Fruit fly (Drosophila melanogaster) whole organism, embryonic: ENCODE data around the gene sima.

Source experiments
- Asciz ChIP-seq: fragments of 200-800 bp; sonication (Bioruptor generic); optimal IDR thresholded peaks from 2 replicates; lab custom pipeline; 2017; ENCODE audit warnings: missing biosample characterization, mild to moderate bottlenecking, missing genetic modification characterization, missing genetic modification reagents
- Bteb2 ChIP-seq: fragments of 200-800 bp; sonication (Bioruptor generic); optimal IDR thresholded peaks from 2 replicates; lab custom pipeline; 2016; ENCODE audit warnings: missing biosample characterization, missing genetic modification characterization
- CG10147 ChIP-seq: fragments of 200-800 bp; sonication (Bioruptor generic); optimal IDR thresholded peaks from 2 replicates; lab custom pipeline; 2019; ENCODE audit warnings: missing biosample characterization, mild to moderate bottlenecking, missing genetic modification characterization, moderate library complexity
- CG1024 ChIP-seq: fragments of 200-800 bp; sonication (Bioruptor generic); IDR thresholded peaks from 2 replicates; pipeline ENCODE4 v1.3.6; 2022; ENCODE audit warnings: missing biosample characterization, missing genetic modification characterization
- CG13624 ChIP-seq: fragments of 200-800 bp; sonication (Bioruptor generic); optimal IDR thresholded peaks from 2 replicates; lab custom pipeline; 2016; ENCODE audit warnings: missing biosample characterization, missing genetic modification characterization
- CG16815 ChIP-seq: fragments of 200-800 bp; sonication (Bioruptor generic); optimal IDR thresholded peaks from 3 replicates; lab custom pipeline; 2017; ENCODE audit warnings: missing biosample characterization, mild to moderate bottlenecking, missing genetic modification characterization
- CG18764 ChIP-seq: fragments of 200-800 bp; sonication (Bioruptor generic); optimal IDR thresholded peaks from 3 replicates; lab custom pipeline; 2016; ENCODE audit warnings: missing biosample characterization, missing genetic modification characterization
- CG2889 ChIP-seq: fragments of 200-800 bp; sonication (Bioruptor generic); IDR thresholded peaks from 3 replicates; pipeline ENCODE4 v1.3.6; 2022; ENCODE audit warnings: missing biosample characterization, missing genetic modification characterization
- CG30020 ChIP-seq: fragments of 200-800 bp; optimal IDR thresholded peaks from 2 replicates; lab custom pipeline; 2019; ENCODE audit warnings: missing biosample characterization, mild to moderate bottlenecking, missing genetic modification characterization, moderate library complexity
- CG4328 ChIP-seq: fragments of 200-800 bp; sonication (Bioruptor generic); optimal IDR thresholded peaks from 3 replicates; lab custom pipeline; 2017; ENCODE audit warnings: missing biosample characterization, missing genetic modification reagents, missing genetic modification characterization
- CG4617 ChIP-seq: fragments of 200-800 bp; sonication (Bioruptor generic); optimal IDR thresholded peaks from 3 replicates; lab custom pipeline; 2016; ENCODE audit warnings: missing biosample characterization, missing genetic modification characterization, borderline replicate concordance
- CG4730 ChIP-seq: fragments of 200-800 bp; sonication (Bioruptor generic); IDR thresholded peaks from 2 replicates; pipeline ENCODE4 v1.3.6; 2022; ENCODE audit warnings: missing biosample characterization, missing genetic modification characterization
- CG5180 ChIP-seq: fragments of 200-800 bp; sonication (Bioruptor generic); optimal IDR thresholded peaks from 3 replicates; lab custom pipeline; 2017; ENCODE audit warnings: missing biosample characterization, missing genetic modification characterization, mild to moderate bottlenecking, moderate library complexity, missing genetic modification reagents
- CG6654 ChIP-seq: fragments of 200-800 bp; sonication (Bioruptor generic); optimal IDR thresholded peaks from 2 replicates; lab custom pipeline; 2017; ENCODE audit warnings: missing biosample characterization, mild to moderate bottlenecking, missing genetic modification characterization
- CG7928 ChIP-seq: fragments of 200-800 bp; sonication (Bioruptor generic); optimal IDR thresholded peaks from 2 replicates; lab custom pipeline; 2017; ENCODE audit warnings: missing biosample characterization, mild to moderate bottlenecking, missing genetic modification characterization
- CG7963 ChIP-seq: fragments of 200-800 bp; sonication (Bioruptor generic); IDR thresholded peaks from 3 replicates; pipeline ENCODE4 v1.3.6; 2022; ENCODE audit warnings: missing biosample characterization, missing genetic modification characterization; ENCODE audit not compliant: partially characterized antibody
- CG9727 ChIP-seq: fragments of 200-800 bp; sonication (Bioruptor generic); optimal IDR thresholded peaks from 3 replicates; lab custom pipeline; 2017; ENCODE audit warnings: missing biosample characterization, mild to moderate bottlenecking, missing genetic modification characterization
- Dref ChIP-seq: fragments of 200-800 bp; sonication (Bioruptor generic); IDR thresholded peaks from 2 replicates; pipeline ENCODE4 v1.3.6; 2022; ENCODE audit warnings: missing biosample characterization, missing genetic modification characterization
- Ets97D ChIP-seq: fragments of 200-800 bp; sonication (Bioruptor generic); optimal IDR thresholded peaks from 3 replicates; lab custom pipeline; 2016; ENCODE audit warnings: missing biosample characterization, missing genetic modification characterization
- MESR4 ChIP-seq: fragments of 200-800 bp; sonication (Bioruptor generic); optimal IDR thresholded peaks from 2 replicates; lab custom pipeline; 2018; ENCODE audit warnings: missing biosample characterization, mild to moderate bottlenecking, missing genetic modification characterization, moderate library complexity
- Med ChIP-seq: fragments of 200-800 bp; sonication (Bioruptor generic); peaks from one replicate; lab custom pipeline; 2016; ENCODE audit warnings: missing biosample characterization, missing genetic modification characterization, mild to moderate bottlenecking, inconsistent platforms, moderate library complexity
- Nf-YC ChIP-seq: fragments of 200-800 bp; optimal IDR thresholded peaks from 3 replicates; lab custom pipeline; 2019; ENCODE audit warnings: missing biosample characterization, mild to moderate bottlenecking, missing genetic modification characterization, moderate library complexity
- Oli ChIP-seq: fragments of 200-800 bp; sonication (Bioruptor generic); optimal IDR thresholded peaks from 2 replicates; lab custom pipeline; 2018; ENCODE audit warnings: missing biosample characterization, mild to moderate bottlenecking, missing genetic modification characterization, moderate library complexity
- Optix ChIP-seq: fragments of 200-800 bp; sonication (Bioruptor generic); IDR thresholded peaks from 3 replicates; pipeline ENCODE4 v1.3.6; 2022; ENCODE audit warnings: missing biosample characterization, missing genetic modification characterization
- Rfx ChIP-seq: fragments of 200-800 bp; sonication (Bioruptor generic); IDR thresholded peaks from 2 replicates; pipeline ENCODE4 v1.3.6; 2022; ENCODE audit warnings: missing biosample characterization, missing genetic modification characterization
- az2 ChIP-seq: fragments of 200-800 bp; sonication (Bioruptor generic); optimal IDR thresholded peaks from 3 replicates; lab custom pipeline; 2016; ENCODE audit warnings: missing biosample characterization, missing genetic modification characterization
- btn ChIP-seq: fragments of 200-800 bp; sonication (Bioruptor generic); optimal IDR thresholded peaks from 2 replicates; lab custom pipeline; 2016; ENCODE audit warnings: missing biosample characterization, missing genetic modification characterization
- crol ChIP-seq: fragments of 200-800 bp; sonication (Bioruptor generic); IDR thresholded peaks from 2 replicates; pipeline ENCODE4 v1.3.6; 2022; ENCODE audit warnings: missing biosample characterization, missing genetic modification characterization
- fd102C ChIP-seq: fragments of 200-800 bp; sonication (Bioruptor generic); optimal IDR thresholded peaks from 2 replicates; lab custom pipeline; 2018; ENCODE audit warnings: missing biosample characterization, mild to moderate bottlenecking, missing genetic modification characterization, moderate library complexity
- fd3F ChIP-seq: fragments of 200-800 bp; sonication (Bioruptor generic); optimal IDR thresholded peaks from 2 replicates; lab custom pipeline; 2018; ENCODE audit warnings: missing biosample characterization, mild to moderate bottlenecking, missing genetic modification characterization, moderate library complexity
- fd96Cb ChIP-seq: fragments of 200-800 bp; sonication (Bioruptor generic); optimal IDR thresholded peaks from 2 replicates; lab custom pipeline; 2018; ENCODE audit warnings: missing biosample characterization, mild to moderate bottlenecking, missing genetic modification characterization, moderate library complexity
- fu2 ChIP-seq: fragments of 200-800 bp; sonication (Bioruptor generic); optimal IDR thresholded peaks from 2 replicates; lab custom pipeline; 2016; ENCODE audit warnings: missing biosample characterization, missing genetic modification characterization
- gsb-n ChIP-seq: fragments of 200-800 bp; sonication (Bioruptor generic); optimal IDR thresholded peaks from 3 replicates; lab custom pipeline; 2018; ENCODE audit warnings: missing biosample characterization, mild to moderate bottlenecking, missing genetic modification characterization
- ind ChIP-seq: fragments of 200-800 bp; sonication (Bioruptor generic); optimal IDR thresholded peaks from 3 replicates; lab custom pipeline; 2016; ENCODE audit warnings: missing biosample characterization, missing genetic modification characterization
- mam ChIP-seq: fragments of 200-800 bp; sonication (Bioruptor generic); optimal IDR thresholded peaks from 3 replicates; lab custom pipeline; 2016; ENCODE audit warnings: missing biosample characterization, missing genetic modification characterization
- onecut ChIP-seq: fragments of 200-800 bp; sonication (Bioruptor generic); IDR thresholded peaks from 2 replicates; pipeline ENCODE4 v1.3.6; 2022; ENCODE audit warnings: missing biosample characterization, missing genetic modification characterization
- pnt ChIP-seq: fragments of 200-800 bp; sonication (Bioruptor generic); optimal IDR thresholded peaks from 3 replicates; lab custom pipeline; 2016; ENCODE audit warnings: missing biosample characterization, missing genetic modification characterization
- pros ChIP-seq: fragments of 200-800 bp; sonication (Bioruptor generic); optimal IDR thresholded peaks from 3 replicates; lab custom pipeline; 2019; ENCODE audit warnings: missing biosample characterization, mild to moderate bottlenecking, missing genetic modification characterization, moderate library complexity
- repo ChIP-seq: fragments of 200-800 bp; sonication (Bioruptor generic); optimal IDR thresholded peaks from 2 replicates; lab custom pipeline; 2016; ENCODE audit warnings: missing biosample characterization, missing genetic modification characterization
- ro ChIP-seq: fragments of 200-800 bp; sonication (Bioruptor generic); IDR thresholded peaks from 2 replicates; pipeline ENCODE4 v1.3.6; 2022; ENCODE audit warnings: missing biosample characterization, missing genetic modification characterization
- seq ChIP-seq: fragments of 200-800 bp; sonication (Bioruptor generic); IDR thresholded peaks from 2 replicates; pipeline ENCODE4 v1.3.6; 2022; ENCODE audit warnings: missing biosample characterization, missing genetic modification characterization
- sqz ChIP-seq: fragments of 200-800 bp; sonication (Bioruptor generic); optimal IDR thresholded peaks from 3 replicates; lab custom pipeline; 2018; ENCODE audit warnings: missing biosample characterization, mild to moderate bottlenecking, missing genetic modification characterization
- sr ChIP-seq: fragments of 200-800 bp; sonication (Bioruptor generic); IDR thresholded peaks from 3 replicates; pipeline ENCODE4 v1.3.6; 2022; ENCODE audit warnings: missing biosample characterization, missing genetic modification characterization
- sug ChIP-seq: fragments of 200-800 bp; optimal IDR thresholded peaks from 2 replicates; lab custom pipeline; 2019; ENCODE audit warnings: missing biosample characterization, mild to moderate bottlenecking, missing genetic modification characterization, moderate library complexity
- tin ChIP-seq: fragments of 200-800 bp; sonication (Bioruptor generic); optimal IDR thresholded peaks from 3 replicates; lab custom pipeline; 2016; ENCODE audit warnings: missing biosample characterization, missing genetic modification characterization
- tll ChIP-seq, 2 experiments: fragments of 200-800 bp in 1 of 2; fragments of >200 bp in 1 of 2; sonication (Bioruptor generic) in 1 of 2; optimal IDR thresholded peaks; 2 replicates each; lab custom pipeline; 2017 to 2019; ENCODE audit warnings: missing biosample characterization in 2 of 2, missing genetic modification characterization in 2 of 2, mild to moderate bottlenecking in 1 of 2, moderate library complexity in 1 of 2
- usp ChIP-seq: fragments of >200 bp; optimal IDR thresholded peaks from 2 replicates; lab custom pipeline; 2017; ENCODE audit warnings: missing biosample characterization, missing genetic modification characterization
- z ChIP-seq: fragments of 200-800 bp; sonication (Bioruptor generic); IDR thresholded peaks from 3 replicates; pipeline ENCODE4 v1.3.6; 2022; ENCODE audit warnings: missing biosample characterization, missing genetic modification characterization
- zfh1 ChIP-seq: fragments of 200-800 bp; sonication (Bioruptor generic); IDR thresholded peaks from 3 replicates; pipeline ENCODE4 v1.3.6; 2022; ENCODE audit warnings: missing biosample characterization, missing genetic modification characterization

Gene sima

dm6 chr3R:30134063-30135047, 76.2 kb downstream of the sima start, which contains the start of gene Tpi (continued):
- no peak for TF ChIP-seq CG16815 (GFP tag; lab: Kevin White, UChicago)
- peak; percentile 33 for TF ChIP-seq Oli (tag; lab: Kevin White, UChicago)
- peak; percentile 6 for TF ChIP-seq Ets97D
- 0 out of 3 replicates have a peak, but pooled peaks have one; percentile 45 for TF ChIP-seq z (GFP tag; lab: Robert Waterston, UW)
- no peak for TF ChIP-seq fd102C (GFP tag; lab: Kevin White, UChicago)
- no peak for TF ChIP-seq CG2889 (GFP tag; lab: Robert Waterston, UW)
- TF ChIP-seq sug (tag; lab: Kevin White, UChicago), result peak; percentile 43
- peak; percentile 41 for TF ChIP-seq az2 (GFP tag; lab: Kevin White, UChicago)
- TF ChIP-seq fd3F (GFP tag; lab: Kevin White, UChicago), result peak; percentile 21
- no peak for TF ChIP-seq CG13624
- no peak for TF ChIP-seq ro (GFP tag; lab: Robert Waterston, UW)
- no peak for TF ChIP-seq CG7928 (GFP tag; lab: Kevin White, UChicago)
- TF ChIP-seq btn (GFP tag; lab: Kevin White, UChicago), result no peak
- no peak for TF ChIP-seq ind (GFP tag; lab: Kevin White, UChicago)
- TF ChIP-seq gsb-n (tag; lab: Kevin White, UChicago), result no peak
- TF ChIP-seq Med (GFP tag; lab: Kevin White, UChicago), result peak; percentile 83
- TF ChIP-seq Dref (GFP tag; lab: Robert Waterston, UW), result no peak
- TF ChIP-seq tin (GFP tag; lab: Kevin White, UChicago), result no peak
- TF ChIP-seq CG6654 (GFP tag; lab: Kevin White, UChicago), result peak; percentile 90
- TF ChIP-seq pnt (GFP tag; lab: Kevin White, UChicago), result no peak
- no peak for TF ChIP-seq CG18764 (GFP tag; lab: Kevin White, UChicago)
- TF ChIP-seq CG1024 (GFP tag; lab: Robert Waterston, UW), result no peak
- TF ChIP-seq sr, result peak; percentile 59; the same call in 1 of the 3 replicates
- no peak for TF ChIP-seq pros (GFP tag; lab: Kevin White, UChicago)
- no peak for TF ChIP-seq seq (GFP tag; lab: Robert Waterston, UW)
- no peak for TF ChIP-seq crol (GFP tag; lab: Robert Waterston, UW)
- no peak for TF ChIP-seq CG4328
- TF ChIP-seq mam (GFP tag; lab: Kevin White, UChicago), result no peak
- TF ChIP-seq CG10147, result no peak
- no peak for TF ChIP-seq zfh1
- no peak for TF ChIP-seq sqz (GFP tag; lab: Kevin White, UChicago)
- no peak for TF ChIP-seq onecut (GFP tag; lab: Robert Waterston, UW)
- TF ChIP-seq CG30020, result no peak
- TF ChIP-seq Optix (GFP tag; lab: Robert Waterston, UW), result no peak
- peak; percentile 10; the same call in 1 of the 2 replicates for TF ChIP-seq Rfx (GFP tag; lab: Robert Waterston, UW)
- no peak for TF ChIP-seq fu2 (GFP tag; lab: Kevin White, UChicago)
- TF ChIP-seq CG4730, result no peak
- TF ChIP-seq repo (GFP tag; lab: Kevin White, UChicago), result no peak
- no peak for TF ChIP-seq CG7963
- TF ChIP-seq CG9727 (GFP tag; lab: Kevin White, UChicago), result no peak
- no peak for TF ChIP-seq tll (GFP tag; optimal IDR thresholded peaks at IDR 0.05; lab: Kevin White, UChicago)
- no peak for TF ChIP-seq fd96Cb (tag; lab: Kevin White, UChicago)
- no peak for TF ChIP-seq usp (GFP tag; lab: Kevin White, UChicago)
- peak; percentile 43 for TF ChIP-seq MESR4 (GFP tag; lab: Kevin White, UChicago)
- no peak for TF ChIP-seq CG4617
- TF ChIP-seq Nf-YC (tag; lab: Kevin White, UChicago), result no peak
- no peak for TF ChIP-seq Asciz
- TF ChIP-seq Bteb2 (GFP tag; lab: Kevin White, UChicago), result peak; percentile 26
- TF ChIP-seq CG5180 (GFP tag; lab: Kevin White, UChicago), result no peak
